Worm (Caenorhabditis elegans) whole organism, L4 larva: ENCODE data around the gene crh-2.

Experiments
- F26F4.8 ChIP-seq: fragments of 200-800 bp; sonication (Bioruptor generic); conservative IDR thresholded peaks from 2 replicates; pipeline ENCODE4 v1.3.6; 2022; ENCODE audit warnings: missing genetic modification characterization, missing compliant biosample characterization
- F44E2.7 ChIP-seq: fragments of 200-800 bp; sonication (Bioruptor generic); IDR thresholded peaks from 2 replicates; pipeline ENCODE4 v2.1.2; 2022; ENCODE audit warnings: missing genetic modification characterization, missing compliant biosample characterization
- R02D3.7 ChIP-seq: fragments of 150-350 bp; sonication (generic microtip); optimal IDR thresholded peaks from 3 replicates; lab custom pipeline; 2014; ENCODE audit warnings: missing biosample characterization, missing genetic modification characterization
- Y5F2A.4 ChIP-seq: fragments of 200-800 bp; sonication (Bioruptor generic); optimal IDR thresholded peaks from 2 replicates; lab custom pipeline; 2018; ENCODE audit warnings: mild to moderate bottlenecking, missing genetic modification characterization, missing compliant biosample characterization
- Y75B8A.6 ChIP-seq: fragments of 200-800 bp; sonication (Bioruptor generic); IDR thresholded peaks from 2 replicates; pipeline ENCODE4 v1.3.6; 2022; ENCODE audit warnings: missing genetic modification reagents, missing genetic modification characterization, missing compliant biosample characterization
- ZK546.5 ChIP-seq, 2 experiments: sonication (generic microtip); optimal IDR thresholded peaks; 2 replicates each; lab custom pipeline; 2017; ENCODE audit warnings: missing biosample characterization in 2 of 2, missing genetic modification characterization in 2 of 2
- aha-1 ChIP-seq: fragments of 150-350 bp; peaks from one replicate; lab custom pipeline; 2014; ENCODE audit warnings: missing biosample characterization, missing genetic modification characterization
- ceh-20 ChIP-seq: fragments of 200-800 bp; sonication (Bioruptor generic); IDR thresholded peaks from 2 replicates; pipeline ENCODE4 v1.3.6; 2022; ENCODE audit warnings: missing genetic modification reagents, missing genetic modification characterization, missing compliant biosample characterization
- cey-2 ChIP-seq: sonication (generic microtip); optimal IDR thresholded peaks from 3 replicates; lab custom pipeline; 2017; ENCODE audit warnings: missing genetic modification characterization, mild to moderate bottlenecking, missing compliant biosample characterization, antibody characterized with exemption, borderline replicate concordance; ENCODE audit not compliant: insufficient read depth
- ctbp-1 ChIP-seq: fragments of 200-800 bp; sonication (Bioruptor generic); IDR thresholded peaks from 2 replicates; pipeline ENCODE4 v1.3.6; 2022; ENCODE audit warnings: missing genetic modification reagents, missing genetic modification characterization, missing compliant biosample characterization
- daf-16 ChIP-seq, 3 experiments: sonication (generic microtip); optimal IDR thresholded peaks; 2 replicates each; lab custom pipeline; 2016 to 2017; ENCODE audit warnings: missing genetic modification characterization in 3 of 3, missing genetic modification reagents in 3 of 3, mild to moderate bottlenecking in 2 of 3, missing compliant biosample characterization in 2 of 3, missing biosample characterization in 1 of 3, moderate library complexity in 1 of 3
- daf-19 ChIP-seq: fragments of 200-800 bp; sonication (Bioruptor generic); conservative IDR thresholded peaks from 2 replicates; pipeline ENCODE4 v1.3.6; 2022; ENCODE audit warnings: missing genetic modification characterization, missing compliant biosample characterization
- dmd-6 ChIP-seq: fragments of 200-800 bp; sonication (Bioruptor generic); IDR thresholded peaks from 2 replicates; pipeline ENCODE4 v1.3.6; 2022; ENCODE audit warnings: missing genetic modification reagents, missing genetic modification characterization, missing compliant biosample characterization
- dve-1 ChIP-seq: sonication (generic microtip); optimal IDR thresholded peaks from 2 replicates; lab custom pipeline; 2017; ENCODE audit warnings: antibody characterized with exemption, mild to moderate bottlenecking, missing genetic modification characterization, missing compliant biosample characterization; ENCODE audit not compliant: insufficient read depth
- fkh-10 ChIP-seq: fragments of 150-350 bp; optimal IDR thresholded peaks from 2 replicates; lab custom pipeline; 2014; ENCODE audit warnings: missing biosample characterization, missing genetic modification reagents, missing genetic modification characterization
- hlh-11 ChIP-seq: fragments of 200-800 bp; sonication (Bioruptor generic); optimal IDR thresholded peaks from 2 replicates; lab custom pipeline; 2018; ENCODE audit warnings: mild to moderate bottlenecking, missing genetic modification characterization, missing compliant biosample characterization
- hlh-30 ChIP-seq: sonication (generic microtip); optimal IDR thresholded peaks from 2 replicates; lab custom pipeline; 2017; ENCODE audit warnings: antibody characterized with exemption, mild to moderate bottlenecking, missing genetic modification characterization, missing compliant biosample characterization; ENCODE audit not compliant: insufficient read depth
- lin-1 ChIP-seq: fragments of 200-800 bp; sonication (Bioruptor generic); IDR thresholded peaks from 2 replicates; pipeline ENCODE4 v1.3.6; 2022; ENCODE audit warnings: missing genetic modification reagents, missing genetic modification characterization, missing compliant biosample characterization
- lin-13 ChIP-seq: fragments of 150-350 bp; optimal IDR thresholded peaks from 2 replicates; lab custom pipeline; 2014; ENCODE audit warnings: missing biosample characterization, missing genetic modification reagents, missing genetic modification characterization
- lin-15B ChIP-seq: fragments of 150-350 bp; sonication (generic microtip); optimal IDR thresholded peaks from 3 replicates; lab custom pipeline; 2014; ENCODE audit warnings: missing biosample characterization, missing genetic modification characterization
- lin-29 ChIP-seq: fragments of 200-800 bp; sonication (Bioruptor generic); IDR thresholded peaks from 2 replicates; pipeline ENCODE4 v1.3.6; 2022; ENCODE audit warnings: missing genetic modification reagents, missing genetic modification characterization, missing compliant biosample characterization
- lsy-2 ChIP-seq, 2 experiments: fragments of 150-350 bp in 1 of 2; sonication (generic microtip) in 1 of 2; optimal IDR thresholded peaks; 2 replicates each; lab custom pipeline; 2014 to 2017; ENCODE audit warnings: missing biosample characterization in 2 of 2, missing genetic modification characterization in 2 of 2
- mxl-3 ChIP-seq: fragments of 200-800 bp; sonication (Bioruptor generic); optimal IDR thresholded peaks from 2 replicates; lab custom pipeline; 2018; ENCODE audit warnings: mild to moderate bottlenecking, missing genetic modification characterization, missing compliant biosample characterization
- nhr-10 ChIP-seq: fragments of 150-350 bp; optimal IDR thresholded peaks from 2 replicates; lab custom pipeline; 2014; ENCODE audit warnings: missing biosample characterization, missing genetic modification characterization
- nhr-28 ChIP-seq: fragments of 150-350 bp; optimal IDR thresholded peaks from 2 replicates; lab custom pipeline; 2014; ENCODE audit warnings: missing biosample characterization, missing genetic modification characterization
- nhr-41 ChIP-seq: fragments of 200-800 bp; sonication (Bioruptor generic); IDR thresholded peaks from 2 replicates; pipeline ENCODE4 v1.3.6; 2022; ENCODE audit warnings: missing genetic modification reagents, missing genetic modification characterization, missing compliant biosample characterization
- nhr-77 ChIP-seq: fragments of 150-350 bp; optimal IDR thresholded peaks from 2 replicates; lab custom pipeline; 2014; ENCODE audit warnings: missing biosample characterization, missing genetic modification characterization
- php-3 ChIP-seq: fragments of 200-800 bp; sonication (Bioruptor generic); IDR thresholded peaks from 2 replicates; pipeline ENCODE4 v1.3.6; 2022; ENCODE audit warnings: missing genetic modification reagents, missing genetic modification characterization, missing compliant biosample characterization
- pqm-1 ChIP-seq: sonication (generic microtip); optimal IDR thresholded peaks from 2 replicates; lab custom pipeline; 2017; ENCODE audit warnings: missing biosample characterization, missing genetic modification characterization
- saeg-2 ChIP-seq: fragments of 200-800 bp; sonication (Bioruptor generic); IDR thresholded peaks from 2 replicates; pipeline ENCODE4 v1.3.6; 2022; ENCODE audit warnings: missing genetic modification reagents, missing genetic modification characterization, missing compliant biosample characterization
- set-16 ChIP-seq: fragments of 200-800 bp; sonication (Bioruptor generic); IDR thresholded peaks from 2 replicates; pipeline ENCODE4 v1.3.6; 2022; ENCODE audit warnings: missing genetic modification reagents, missing genetic modification characterization, missing compliant biosample characterization
- snpc-4 ChIP-seq: fragments of 150-350 bp; optimal IDR thresholded peaks from 2 replicates; lab custom pipeline; 2014; ENCODE audit warnings: missing biosample characterization, missing genetic modification characterization
- spr-1 ChIP-seq: sonication (generic microtip); optimal IDR thresholded peaks from 2 replicates; lab custom pipeline; 2016; ENCODE audit warnings: mild to moderate bottlenecking, missing genetic modification characterization, missing compliant biosample characterization
- tra-1 ChIP-seq: fragments of 200-800 bp; sonication (Bioruptor generic); IDR thresholded peaks from 2 replicates; pipeline ENCODE4 v1.3.6; 2022; ENCODE audit warnings: missing genetic modification reagents, missing genetic modification characterization, missing compliant biosample characterization
- unc-39 ChIP-seq: sonication (generic microtip); optimal IDR thresholded peaks from 2 replicates; lab custom pipeline; 2017; ENCODE audit warnings: missing biosample characterization, missing genetic modification characterization
- unc-62 ChIP-seq, 3 experiments: fragments of 150-350 bp in 1 of 3; sonication (generic microtip); optimal IDR thresholded peaks in 2 of 3; peaks in 1 of 3; 1 replicate in 1 of 3; 2 replicates in 2 of 3; lab custom pipeline; 2014 to 2017; ENCODE audit warnings: missing biosample characterization in 3 of 3, missing genetic modification characterization in 3 of 3, missing genetic modification reagents in 3 of 3, missing genotype in 1 of 3
- zag-1 ChIP-seq: fragments of 150-350 bp; optimal IDR thresholded peaks from 2 replicates; lab custom pipeline; 2014; ENCODE audit warnings: missing biosample characterization, missing genetic modification characterization
- zip-11 ChIP-seq: fragments of 200-800 bp; sonication (Bioruptor generic); IDR thresholded peaks from 2 replicates; pipeline ENCODE4 v1.3.6; 2022; ENCODE audit warnings: missing genetic modification characterization, missing compliant biosample characterization

crh-2 gene

DNA sequence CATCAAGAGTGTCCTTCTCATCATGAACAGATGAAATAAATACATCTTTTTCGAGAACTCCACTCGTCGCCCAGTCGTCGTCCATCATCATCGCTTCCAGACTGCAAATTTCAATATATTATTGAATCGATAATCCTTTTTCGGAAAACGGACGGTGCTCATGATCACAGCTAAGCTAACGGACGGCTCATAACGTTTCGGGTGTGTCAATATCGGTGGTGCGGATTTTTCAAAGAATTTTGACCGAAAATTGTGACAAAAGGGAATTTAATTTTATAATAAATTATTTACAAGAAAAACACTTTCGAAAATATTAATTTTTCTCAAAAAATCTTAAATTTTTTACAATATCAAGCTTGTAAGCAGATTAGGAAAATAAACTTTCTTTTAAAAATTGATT lies at the start of gene crh-2:
TSS of gene crh-2 (minus strand) at position 101 of the 400 bp plus-strand sequence.
- TF ChIP-seq mxl-3, result no peak
- TF ChIP-seq pqm-1, result no peak
- TF ChIP-seq nhr-10, result no peak
- no peak for TF ChIP-seq lin-15B (tag; lab: Kevin White, UChicago)
- no peak for TF ChIP-seq saeg-2
- no peak for TF ChIP-seq F26F4.8 (GFP tag; lab: Robert Waterston, UW)
- no peak for TF ChIP-seq snpc-4 (tag; lab: Kevin White, UChicago)
- no peak for TF ChIP-seq lin-29
- no peak for TF ChIP-seq Y75B8A.6 (GFP tag; lab: Robert Waterston, UW)
- TF ChIP-seq nhr-41 (GFP tag; lab: Robert Waterston, UW), result no peak
- no peak for TF ChIP-seq lsy-2 (tag; optimal IDR thresholded peaks at IDR 0.05; lab: Kevin White, UChicago)
- no peak for TF ChIP-seq lin-1 (GFP tag; lab: Robert Waterston, UW)

DNA sequence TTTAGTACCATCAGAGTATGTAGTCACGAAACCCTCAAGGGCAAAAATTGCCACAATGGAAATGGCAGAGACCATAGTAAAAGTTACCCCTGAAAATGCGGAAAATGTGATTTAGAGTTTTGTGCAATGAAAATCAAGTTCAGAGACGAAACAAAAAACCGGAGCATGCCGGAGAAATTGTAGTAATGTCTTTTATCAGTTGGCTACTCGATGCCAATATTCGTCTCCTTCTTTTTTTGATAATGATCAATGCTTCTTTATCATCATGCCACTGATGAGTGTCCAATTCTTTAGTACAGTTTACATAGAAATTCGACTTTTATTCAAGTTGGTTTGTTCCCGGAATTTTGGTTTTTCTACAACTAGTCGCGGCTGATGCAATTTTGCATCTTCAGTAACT lies 48.4 kb upstream of the crh-2 start, which contains the start of gene pho-1:
TSS of gene pho-1 (minus strand) at position 89 of the 400 bp plus-strand sequence.
- no peak for TF ChIP-seq unc-62 (GFP tag; optimal IDR thresholded peaks at IDR 0.05 in 1 of 2; lab: Kevin White, UChicago)
- TF ChIP-seq unc-62 (tag; optimal IDR thresholded peaks at IDR 0.05; lab: Kevin White, UChicago), result no peak
- TF ChIP-seq fkh-10 (GFP tag; lab: Kevin White, UChicago), result no peak
- TF ChIP-seq lin-13 (GFP tag; lab: Kevin White, UChicago), result no peak
- TF ChIP-seq snpc-4 (tag; lab: Kevin White, UChicago), result no peak
- TF ChIP-seq R02D3.7 (tag; lab: Kevin White, UChicago), result no peak
- no peak for TF ChIP-seq ctbp-1 (GFP tag; lab: Robert Waterston, UW)
- peak; percentile 67 for TF ChIP-seq nhr-28 (tag; lab: Kevin White, UChicago)
- no peak for TF ChIP-seq nhr-41 (GFP tag; lab: Robert Waterston, UW)
- peak; percentile 39; the same call in 1 of the 2 replicates for TF ChIP-seq dmd-6 (GFP tag; lab: Robert Waterston, UW)
- TF ChIP-seq unc-39 (tag; lab: Kevin White, UChicago), result no peak
- TF ChIP-seq zag-1 (tag; lab: Kevin White, UChicago), result no peak
- TF ChIP-seq zip-11 (GFP tag; lab: Robert Waterston, UW), result no peak
- peak; percentile 29 for TF ChIP-seq dve-1 (tag; lab: Kevin White, UChicago)
- no peak for TF ChIP-seq Y5F2A.4 (GFP tag; lab: Kevin White, UChicago)
- TF ChIP-seq spr-1 (tag; lab: Kevin White, UChicago), result no peak
- TF ChIP-seq set-16 (GFP tag; lab: Robert Waterston, UW), result no peak
- peak; percentile 66 for TF ChIP-seq pqm-1
- no peak for TF ChIP-seq daf-16 (GFP tag; optimal IDR thresholded peaks at IDR 0.05; lab: Kevin White, UChicago)
- peak; percentile 28 for TF ChIP-seq daf-16 (tag; optimal IDR thresholded peaks at IDR 0.05; lab: Kevin White, UChicago)
- no peak for TF ChIP-seq ZK546.5 (tag; optimal IDR thresholded peaks at IDR 0.05; lab: Kevin White, UChicago)
- TF ChIP-seq F44E2.7 (GFP tag; lab: Robert Waterston, UW), result no peak
- TF ChIP-seq cey-2 (tag; lab: Kevin White, UChicago), result no peak
- no peak for TF ChIP-seq hlh-30 (tag; lab: Kevin White, UChicago)
- peak; percentile 23; the same call in 1 of the 2 replicates for TF ChIP-seq php-3 (GFP tag; lab: Robert Waterston, UW)
- no peak for TF ChIP-seq aha-1
- TF ChIP-seq daf-19 (GFP tag; lab: Robert Waterston, UW), result no peak
- no peak for TF ChIP-seq nhr-77 (tag; lab: Kevin White, UChicago)
- no peak for TF ChIP-seq lin-1 (GFP tag; lab: Robert Waterston, UW)
- TF ChIP-seq hlh-11 (tag; lab: Kevin White, UChicago), result peak; percentile 41
- no peak for TF ChIP-seq tra-1
- TF ChIP-seq ceh-20 (GFP tag; lab: Robert Waterston, UW), result no peak
